Worm (Caenorhabditis elegans) whole organism, L1 larva: ENCODE measurements around the gene let-70.
A peak's percentile ranks its signal among the peaks of the same experiment; 100 is the strongest.

Source experiments
- C04F5.9 ChIP-seq: sonication (generic microtip); optimal IDR thresholded peaks from 2 replicates; lab custom pipeline; 2016; ENCODE audit warnings: missing genetic modification characterization, missing compliant biosample characterization
- C16A3.4 ChIP-seq: fragments of 150-350 bp; optimal IDR thresholded peaks from 2 replicates; lab custom pipeline; 2014; ENCODE audit warnings: missing biosample characterization, missing genetic modification characterization
- F16B12.6 ChIP-seq: fragments of 150-350 bp; optimal IDR thresholded peaks from 2 replicates; lab custom pipeline; 2014; ENCODE audit warnings: missing biosample characterization, missing genetic modification characterization
- aly-2 ChIP-seq: fragments of 150-350 bp; optimal IDR thresholded peaks from 2 replicates; lab custom pipeline; 2014; ENCODE audit warnings: missing biosample characterization, missing genetic modification characterization
- ama-1 ChIP-seq: fragments of 150-350 bp; optimal IDR thresholded peaks from 2 replicates; lab custom pipeline; 2014
- blmp-1 ChIP-seq: fragments of 150-350 bp; optimal IDR thresholded peaks from 2 replicates; lab custom pipeline; 2014; ENCODE audit warnings: missing biosample characterization, missing genetic modification characterization
- ceh-63 ChIP-seq: fragments of 200-800 bp; sonication (Bioruptor generic); optimal IDR thresholded peaks from 2 replicates; lab custom pipeline; 2018; ENCODE audit warnings: mild to moderate bottlenecking, missing genetic modification characterization, missing compliant biosample characterization
- ceh-8 ChIP-seq: fragments of 200-800 bp; sonication (Bioruptor generic); optimal IDR thresholded peaks from 2 replicates; lab custom pipeline; 2018; ENCODE audit warnings: mild to moderate bottlenecking, missing genetic modification characterization, moderate library complexity, missing compliant biosample characterization
- ceh-82 ChIP-seq, 3 experiments: fragments of 150-350 bp in 1 of 3; sonication (generic microtip) in 2 of 3; optimal IDR thresholded peaks; 2 replicates each; lab custom pipeline; 2014 to 2017; ENCODE audit warnings: missing biosample characterization in 3 of 3, missing genetic modification characterization in 3 of 3
- ceh-88 ChIP-seq: fragments of 200-800 bp; sonication (Bioruptor generic); IDR thresholded peaks from 2 replicates; pipeline ENCODE4 v1.3.6; 2022; ENCODE audit warnings: missing genetic modification characterization, missing compliant biosample characterization
- ceh-90 ChIP-seq: sonication (generic microtip); optimal IDR thresholded peaks from 2 replicates; lab custom pipeline; 2016; ENCODE audit warnings: missing genetic modification characterization, missing compliant biosample characterization
- dsc-1 ChIP-seq: sonication (generic microtip); optimal IDR thresholded peaks from 2 replicates; lab custom pipeline; 2016; ENCODE audit warnings: mild to moderate bottlenecking, missing genetic modification characterization, missing compliant biosample characterization
- efl-1 ChIP-seq, 4 experiments: fragments of 150-350 bp; optimal IDR thresholded peaks in 3 of 4; peaks in 1 of 4; 1 replicate in 1 of 4; 2 replicates in 3 of 4; lab custom pipeline; 2014; ENCODE audit warnings: missing biosample characterization in 2 of 4, missing genetic modification characterization in 2 of 4, missing genetic modification reagents in 2 of 4
- efl-3 ChIP-seq: fragments of 200-800 bp; sonication (Bioruptor generic); optimal IDR thresholded peaks from 2 replicates; lab custom pipeline; 2018; ENCODE audit warnings: mild to moderate bottlenecking, missing genetic modification characterization, missing compliant biosample characterization
- egl-13 ChIP-seq: sonication (generic microtip); optimal IDR thresholded peaks from 2 replicates; lab custom pipeline; 2016; ENCODE audit warnings: missing genotype, missing genetic modification reagents, missing genetic modification characterization, missing compliant biosample characterization
- egl-27 ChIP-seq, 2 experiments: fragments of 150-350 bp in 1 of 2; sonication (generic microtip); optimal IDR thresholded peaks; 3 replicates each; lab custom pipeline; 2017 to 2018; ENCODE audit warnings: missing biosample characterization in 2 of 2, missing genetic modification characterization in 2 of 2, missing genetic modification reagents in 2 of 2
- ets-5 ChIP-seq: fragments of 200-800 bp; sonication (Bioruptor generic); IDR thresholded peaks from 2 replicates; pipeline ENCODE4 v1.3.6; 2022; ENCODE audit warnings: missing genetic modification characterization, missing compliant biosample characterization
- fkh-8 ChIP-seq: sonication (generic microtip); optimal IDR thresholded peaks from 2 replicates; lab custom pipeline; 2016; ENCODE audit warnings: mild to moderate bottlenecking, missing genetic modification characterization, missing compliant biosample characterization
- fos-1 ChIP-seq: fragments of 150-350 bp; optimal IDR thresholded peaks from 2 replicates; lab custom pipeline; 2014; ENCODE audit warnings: missing biosample characterization, missing genetic modification characterization
- hpl-2 ChIP-seq: fragments of 150-350 bp; optimal IDR thresholded peaks from 2 replicates; lab custom pipeline; 2014; ENCODE audit warnings: missing biosample characterization, missing genetic modification reagents, missing genetic modification characterization
- jun-1 ChIP-seq: fragments of 150-350 bp; optimal IDR thresholded peaks from 2 replicates; lab custom pipeline; 2014; ENCODE audit warnings: missing biosample characterization, missing genetic modification reagents, missing genetic modification characterization
- lin-13 ChIP-seq: fragments of 150-350 bp; optimal IDR thresholded peaks from 2 replicates; lab custom pipeline; 2014; ENCODE audit warnings: missing biosample characterization, missing genetic modification reagents, missing genetic modification characterization
- lin-14 ChIP-seq: fragments of 200-800 bp; sonication (Bioruptor generic); optimal IDR thresholded peaks from 2 replicates; lab custom pipeline; 2018; ENCODE audit warnings: mild to moderate bottlenecking, missing genetic modification characterization, moderate library complexity, missing compliant biosample characterization
- lsy-2 ChIP-seq, 2 experiments: fragments of 150-350 bp; optimal IDR thresholded peaks; 2 replicates each; lab custom pipeline; 2014; ENCODE audit warnings: missing biosample characterization in 2 of 2, missing genetic modification characterization in 2 of 2
- mef-2 ChIP-seq: fragments of 150-350 bp; optimal IDR thresholded peaks from 2 replicates; lab custom pipeline; 2014; ENCODE audit warnings: missing biosample characterization, missing genetic modification characterization
- mep-1 ChIP-seq: fragments of 150-350 bp; optimal IDR thresholded peaks from 2 replicates; lab custom pipeline; 2014; ENCODE audit warnings: missing biosample characterization, missing genetic modification characterization
- nhr-11 ChIP-seq: fragments of 150-350 bp; optimal IDR thresholded peaks from 2 replicates; lab custom pipeline; 2014; ENCODE audit warnings: missing biosample characterization, missing genetic modification characterization
- nhr-12 ChIP-seq: sonication (generic microtip); optimal IDR thresholded peaks from 2 replicates; lab custom pipeline; 2017; ENCODE audit warnings: missing biosample characterization, missing genetic modification characterization
- nhr-19 ChIP-seq: fragments of 200-800 bp; sonication (Bioruptor generic); conservative IDR thresholded peaks from 2 replicates; pipeline ENCODE4 v1.3.6; 2022; ENCODE audit warnings: missing genetic modification characterization, missing compliant biosample characterization
- nhr-20 ChIP-seq: sonication (generic microtip); optimal IDR thresholded peaks from 2 replicates; lab custom pipeline; 2016; ENCODE audit warnings: mild to moderate bottlenecking, missing genetic modification characterization, missing compliant biosample characterization
- nhr-237 ChIP-seq: fragments of 150-350 bp; optimal IDR thresholded peaks from 2 replicates; lab custom pipeline; 2014; ENCODE audit warnings: missing biosample characterization, missing genetic modification characterization
- nhr-47 ChIP-seq: sonication (generic microtip); optimal IDR thresholded peaks from 2 replicates; lab custom pipeline; 2016; ENCODE audit warnings: mild to moderate bottlenecking, missing genetic modification characterization, moderate library complexity, missing compliant biosample characterization
- nhr-71 ChIP-seq: sonication (generic microtip); optimal IDR thresholded peaks from 2 replicates; lab custom pipeline; 2016; ENCODE audit warnings: mild to moderate bottlenecking, missing genetic modification characterization, moderate library complexity, missing compliant biosample characterization
- nhr-76 ChIP-seq: sonication (generic microtip); optimal IDR thresholded peaks from 2 replicates; lab custom pipeline; 2017; ENCODE audit warnings: missing biosample characterization, missing genetic modification characterization
- nhr-77 ChIP-seq: fragments of 150-350 bp; optimal IDR thresholded peaks from 2 replicates; lab custom pipeline; 2014; ENCODE audit warnings: missing biosample characterization, missing genetic modification characterization
- nhr-84 ChIP-seq: sonication (generic microtip); optimal IDR thresholded peaks from 2 replicates; lab custom pipeline; 2017; ENCODE audit warnings: missing biosample characterization, missing genetic modification characterization
- nhr-85 ChIP-seq: sonication (generic microtip); peaks from one replicate; lab custom pipeline; 2016; ENCODE audit warnings: missing genetic modification characterization, inconsistent platforms, missing compliant biosample characterization
- nhr-90 ChIP-seq: sonication (generic microtip); optimal IDR thresholded peaks from 2 replicates; lab custom pipeline; 2016; ENCODE audit warnings: mild to moderate bottlenecking, missing genetic modification characterization, missing compliant biosample characterization; ENCODE audit not compliant: poor library complexity
- pag-3 ChIP-seq: sonication (generic microtip); optimal IDR thresholded peaks from 2 replicates; lab custom pipeline; 2017; ENCODE audit warnings: missing genetic modification characterization, mild to moderate bottlenecking, missing compliant biosample characterization, antibody characterized with exemption, borderline replicate concordance; ENCODE audit not compliant: insufficient read depth
- pax-3 ChIP-seq: fragments of 200-800 bp; sonication (Bioruptor generic); optimal IDR thresholded peaks from 2 replicates; lab custom pipeline; 2018; ENCODE audit warnings: mild to moderate bottlenecking, missing genetic modification characterization, moderate library complexity, missing compliant biosample characterization
- skn-1 ChIP-seq: fragments of 150-350 bp; optimal IDR thresholded peaks from 2 replicates; lab custom pipeline; 2014; ENCODE audit warnings: missing biosample characterization, missing genetic modification characterization
- snpc-4 ChIP-seq: fragments of 150-350 bp; optimal IDR thresholded peaks from 2 replicates; lab custom pipeline; 2014; ENCODE audit warnings: missing biosample characterization, missing genetic modification characterization
- snu-23 ChIP-seq: sonication (generic microtip); optimal IDR thresholded peaks from 2 replicates; lab custom pipeline; 2016; ENCODE audit warnings: missing genetic modification characterization, missing compliant biosample characterization
- sptf-1 ChIP-seq: fragments of 150-350 bp; optimal IDR thresholded peaks from 2 replicates; lab custom pipeline; 2014; ENCODE audit warnings: missing biosample characterization, missing genetic modification characterization
- swsn-7 ChIP-seq: sonication (generic microtip); optimal IDR thresholded peaks from 2 replicates; lab custom pipeline; 2016; ENCODE audit warnings: missing genetic modification characterization, missing compliant biosample characterization
- tlp-1 ChIP-seq: fragments of 150-350 bp; optimal IDR thresholded peaks from 2 replicates; lab custom pipeline; 2014; ENCODE audit warnings: missing biosample characterization, missing genetic modification characterization
- unc-130 ChIP-seq: fragments of 150-350 bp; optimal IDR thresholded peaks from 2 replicates; lab custom pipeline; 2017; ENCODE audit warnings: missing biosample characterization, missing genetic modification characterization, inconsistent platforms
- unc-30 ChIP-seq: sonication (generic microtip); optimal IDR thresholded peaks from 2 replicates; lab custom pipeline; 2017; ENCODE audit warnings: missing biosample characterization, missing genetic modification characterization
- unc-62 ChIP-seq: fragments of 150-350 bp; optimal IDR thresholded peaks from 2 replicates; lab custom pipeline; 2014; ENCODE audit warnings: missing biosample characterization, missing genetic modification reagents, missing genetic modification characterization
- unc-98 ChIP-seq: fragments of 200-800 bp; sonication (Bioruptor generic); IDR thresholded peaks from 2 replicates; pipeline ENCODE4 v1.3.6; 2022; ENCODE audit warnings: missing genetic modification characterization, missing compliant biosample characterization
- xbp-1 ChIP-seq: sonication (generic microtip); optimal IDR thresholded peaks from 2 replicates; lab custom pipeline; 2016; ENCODE audit warnings: missing genetic modification characterization, missing compliant biosample characterization
- zag-1 ChIP-seq: fragments of 150-350 bp; optimal IDR thresholded peaks from 2 replicates; lab custom pipeline; 2014; ENCODE audit warnings: missing biosample characterization, missing genetic modification characterization
- zip-4 ChIP-seq: fragments of 200-800 bp; sonication (Bioruptor generic); optimal IDR thresholded peaks from 2 replicates; lab custom pipeline; 2018; ENCODE audit warnings: mild to moderate bottlenecking, missing genetic modification characterization, moderate library complexity, missing compliant biosample characterization
- ztf-11 ChIP-seq, 2 experiments: sonication (generic microtip); optimal IDR thresholded peaks; 2 replicates each; lab custom pipeline; 2016 to 2017; ENCODE audit warnings: missing genetic modification characterization in 2 of 2, missing biosample characterization in 1 of 2, missing compliant biosample characterization in 1 of 2
- ztf-4 ChIP-seq: fragments of 150-350 bp; optimal IDR thresholded peaks from 2 replicates; lab custom pipeline; 2014; ENCODE audit warnings: missing biosample characterization, missing genetic modification characterization

let-70 gene

ce11 chrIV:11063962-11064361, 18.1 kb downstream of the let-70 start, which contains the start of gene ttr-16:
ttr-16 (minus strand) TSS chrIV:11064137.
- TF ChIP-seq nhr-84 (tag; lab: Kevin White, UChicago) = no peak
- TF ChIP-seq swsn-7 = peak; percentile 43
- TF ChIP-seq snu-23 = peak; percentile 50
- TF ChIP-seq zag-1 (tag; lab: Kevin White, UChicago) = no peak
- TF ChIP-seq mep-1 (tag; lab: Kevin White, UChicago) = no peak
- TF ChIP-seq ceh-63 (GFP tag; lab: Kevin White, UChicago) = no peak
- peak; percentile 23 for TF ChIP-seq xbp-1 (tag; lab: Kevin White, UChicago)
- no peak for TF ChIP-seq egl-27 (tag; optimal IDR thresholded peaks at IDR 0.05; lab: Kevin White, UChicago)
- TF ChIP-seq snpc-4 = no peak
- TF ChIP-seq skn-1 (tag; lab: Kevin White, UChicago) = no peak
- no peak for TF ChIP-seq ets-5
- TF ChIP-seq pax-3 = no peak
- TF ChIP-seq nhr-76 (tag; lab: Kevin White, UChicago) = no peak
- no peak for TF ChIP-seq unc-98 (GFP tag; lab: Robert Waterston, UW)
- no peak for TF ChIP-seq efl-3 (GFP tag; lab: Kevin White, UChicago)
- TF ChIP-seq nhr-237 (tag; lab: Kevin White, UChicago) = no peak
- TF ChIP-seq nhr-12 (tag; lab: Kevin White, UChicago) = no peak
- TF ChIP-seq pag-3 (tag; lab: Kevin White, UChicago) = no peak
- TF ChIP-seq mef-2 (tag; lab: Kevin White, UChicago) = no peak
- TF ChIP-seq lsy-2 (tag; optimal IDR thresholded peaks at IDR 0.05; lab: Kevin White, UChicago) = peak in 1 of 2 experiments; percentile 52
- no peak for TF ChIP-seq hpl-2 (GFP tag; lab: Kevin White, UChicago)
- TF ChIP-seq sptf-1 (tag; lab: Kevin White, UChicago) = no peak
- peak; percentile 87 for TF ChIP-seq ama-1 (lab: Kevin White, UChicago)
- no peak for TF ChIP-seq C16A3.4 (tag; lab: Kevin White, UChicago)
- no peak for TF ChIP-seq nhr-85 (tag; lab: Kevin White, UChicago)
- peak; percentile 51 for TF ChIP-seq nhr-19 (GFP tag; lab: Robert Waterston, UW)
- no peak for TF ChIP-seq ceh-82 (tag; optimal IDR thresholded peaks at IDR 0.05; lab: Kevin White, UChicago)
- no peak for TF ChIP-seq egl-13 (tag; lab: Kevin White, UChicago)
- TF ChIP-seq lin-13 = no peak
- no peak for TF ChIP-seq zip-4
- TF ChIP-seq ceh-88 (GFP tag; lab: Robert Waterston, UW) = no peak
- no peak for TF ChIP-seq ceh-8 (GFP tag; lab: Kevin White, UChicago)
- TF ChIP-seq lin-14 (GFP tag; lab: Kevin White, UChicago) = peak; percentile 63
- peak; percentile 21 for TF ChIP-seq ztf-4 (tag; lab: Kevin White, UChicago)
- no peak for TF ChIP-seq jun-1 (tag; lab: Kevin White, UChicago)
- peak; percentile 31 for TF ChIP-seq nhr-47 (tag; lab: Kevin White, UChicago)
- no peak for TF ChIP-seq blmp-1
- no peak for TF ChIP-seq unc-62 (GFP tag; lab: Kevin White, UChicago)
- TF ChIP-seq unc-30 = no peak
- no peak for TF ChIP-seq nhr-11 (tag; lab: Kevin White, UChicago)
- TF ChIP-seq ztf-11 (tag; optimal IDR thresholded peaks at IDR 0.05; lab: Kevin White, UChicago) = no peak
- no peak for TF ChIP-seq tlp-1
- no peak for TF ChIP-seq nhr-77 (tag; lab: Kevin White, UChicago)
- no peak for TF ChIP-seq fos-1 (tag; lab: Kevin White, UChicago)
- no peak for TF ChIP-seq F16B12.6
- TF ChIP-seq dsc-1 (tag; lab: Kevin White, UChicago) = no peak
- peak; percentile 42 for TF ChIP-seq unc-130 (tag; lab: Kevin White, UChicago)
- TF ChIP-seq nhr-20 (tag; lab: Kevin White, UChicago) = peak; percentile 11
- no peak for TF ChIP-seq aly-2 (tag; lab: Kevin White, UChicago)
- no peak for TF ChIP-seq ceh-90
- peak; percentile 80 for TF ChIP-seq nhr-71 (tag; lab: Kevin White, UChicago)
- no peak for TF ChIP-seq fkh-8 (tag; lab: Kevin White, UChicago)
- no peak for TF ChIP-seq nhr-90 (tag; lab: Kevin White, UChicago)
- TF ChIP-seq C04F5.9 (tag; lab: Kevin White, UChicago) = no peak
- TF ChIP-seq efl-1 (optimal IDR thresholded peaks at IDR 0.05; lab: Kevin White, UChicago) = peak in 1 of 2 experiments; percentile 10
- no peak for TF ChIP-seq efl-1 (GFP tag; optimal IDR thresholded peaks at IDR 0.05 in 1 of 2; lab: Kevin White, UChicago)
